Fruit fly (Drosophila melanogaster): ENCODE data around the gene Archease.

Archease gene

DNA sequence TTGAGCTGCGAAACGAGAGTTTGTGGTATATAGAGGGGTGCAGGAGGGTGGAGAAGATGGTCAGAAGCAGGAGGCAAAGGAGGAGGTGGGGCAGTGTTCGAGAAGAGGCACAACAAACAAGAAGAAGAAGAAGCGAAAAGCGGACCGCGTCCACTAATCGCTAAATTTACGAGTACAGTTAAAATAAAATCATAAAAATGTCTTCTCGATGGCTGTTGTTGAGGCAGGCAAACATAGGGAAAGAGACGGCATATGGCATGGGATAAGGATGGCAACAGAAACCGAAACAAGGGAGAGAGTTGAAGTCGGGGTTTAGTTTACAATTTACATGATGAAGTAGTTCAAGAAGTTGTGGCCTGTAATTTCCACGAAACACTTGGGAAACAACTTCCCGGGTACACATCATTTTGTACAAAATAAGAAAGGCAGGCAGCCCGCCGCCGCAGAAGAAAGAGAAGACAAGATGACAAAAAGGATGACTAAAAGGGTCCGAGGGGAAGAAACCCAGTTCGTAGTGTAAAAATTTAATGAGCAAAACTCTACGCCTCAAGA lies 51.1 kb downstream of the Archease start:
- TF ChIP-seq CG9139 (GFP tag; optimal IDR thresholded peaks at IDR 0.05): no peak
- no peak for TF ChIP-seq CG11762 (GFP tag; optimal IDR thresholded peaks at IDR 0.05; ENCODE audit: insufficient read depth)
- TF ChIP-seq CG6808 (GFP tag; optimal IDR thresholded peaks at IDR 0.05): no peak
- peak in 1 of 2 experiments; percentile 12 for TF ChIP-seq ss (GFP tag; optimal IDR thresholded peaks at IDR 0.05)
- TF ChIP-seq CG32006 (GFP tag; optimal IDR thresholded peaks at IDR 0.05): no peak
- no peak for TF ChIP-seq lz (GFP tag; optimal IDR thresholded peaks at IDR 0.05)
- no peak for TF ChIP-seq OdsH (GFP tag; optimal IDR thresholded peaks at IDR 0.05)
- TF ChIP-seq dsx (GFP tag; optimal IDR thresholded peaks at IDR 0.05; ENCODE audit: poor library complexity, severe bottlenecking): peak; percentile 79
- TF ChIP-seq Eip93F (GFP tag; optimal IDR thresholded peaks at IDR 0.05): no peak
- TF ChIP-seq Ets21C (GFP tag; optimal IDR thresholded peaks at IDR 0.05): no peak
- no peak for TF ChIP-seq Met (GFP tag; optimal IDR thresholded peaks at IDR 0.05)
- TF ChIP-seq salr (GFP tag; optimal IDR thresholded peaks at IDR 0.05): no peak
- no peak for TF ChIP-seq dac (GFP tag; optimal IDR thresholded peaks at IDR 0.05)
- peak; percentile 17 for TF ChIP-seq fkh (GFP tag; optimal IDR thresholded peaks at IDR 0.05)
- TF ChIP-seq Sox14 (GFP tag; optimal IDR thresholded peaks at IDR 0.05): no peak
- TF ChIP-seq CG8319 (GFP tag; optimal IDR thresholded peaks at IDR 0.05): no peak
- TF ChIP-seq cyc (GFP tag; optimal IDR thresholded peaks at IDR 0.05): no peak
- no peak for TF ChIP-seq acj6 (GFP tag; optimal IDR thresholded peaks at IDR 0.05)
- TF ChIP-seq Ets96B (tag; optimal IDR thresholded peaks at IDR 0.05): no peak
- no peak for TF ChIP-seq Sox102F (GFP tag; optimal IDR thresholded peaks at IDR 0.05)
- TF ChIP-seq CG1621 (tag; optimal IDR thresholded peaks at IDR 0.05): no peak
- no peak for TF ChIP-seq achi (GFP tag; optimal IDR thresholded peaks at IDR 0.05)
- no peak for TF ChIP-seq CG6276 (GFP tag; optimal IDR thresholded peaks at IDR 0.05)
